Fruit fly (Drosophila melanogaster) whole organism, embryonic: ENCODE measurements around the gene ATP7.

Source experiments
- Adf1 ChIP-seq: fragments of 200-800 bp; sonication (Bioruptor generic); IDR thresholded peaks from 2 replicates; pipeline ENCODE4 v1.3.6; 2022; ENCODE audit warnings: missing biosample characterization, missing genetic modification characterization
- CG10267 ChIP-seq: fragments of 200-800 bp; sonication (Bioruptor generic); optimal IDR thresholded peaks from 2 replicates; lab custom pipeline; 2018; ENCODE audit warnings: missing biosample characterization, mild to moderate bottlenecking, missing genetic modification characterization, moderate library complexity
- CG11247 ChIP-seq: fragments of 200-800 bp; sonication (Bioruptor generic); IDR thresholded peaks from 2 replicates; pipeline ENCODE4 v1.3.6; 2022; ENCODE audit warnings: missing biosample characterization, missing genetic modification characterization
- CG1233 ChIP-seq: fragments of 200-800 bp; sonication (Bioruptor generic); optimal IDR thresholded peaks from 4 replicates; lab custom pipeline; 2018; ENCODE audit warnings: missing biosample characterization, mild to moderate bottlenecking, missing genetic modification characterization
- CG12744 ChIP-seq: fragments of 200-800 bp; sonication (Bioruptor generic); optimal IDR thresholded peaks from 2 replicates; lab custom pipeline; 2016; ENCODE audit warnings: missing biosample characterization, missing genetic modification characterization
- CG14860 ChIP-seq: fragments of 200-800 bp; sonication (Bioruptor generic); IDR thresholded peaks from 3 replicates; pipeline ENCODE4 v1.3.6; 2022; ENCODE audit warnings: missing biosample characterization, missing genetic modification characterization; ENCODE audit not compliant: partially characterized antibody
- CG1529 ChIP-seq: fragments of 200-800 bp; sonication (Bioruptor generic); optimal IDR thresholded peaks from 3 replicates; lab custom pipeline; 2018; ENCODE audit warnings: missing biosample characterization, missing genetic modification characterization
- CG1792 ChIP-seq: fragments of 200-800 bp; sonication (Bioruptor generic); optimal IDR thresholded peaks from 2 replicates; lab custom pipeline; 2016; ENCODE audit warnings: missing biosample characterization, missing genetic modification characterization
- CG2199 ChIP-seq: fragments of 200-800 bp; sonication (Bioruptor generic); IDR thresholded peaks from 3 replicates; pipeline ENCODE4 v1.3.6; 2022; ENCODE audit warnings: missing biosample characterization, missing genetic modification characterization
- CG30403 ChIP-seq: fragments of 200-800 bp; sonication (Bioruptor generic); optimal IDR thresholded peaks from 3 replicates; lab custom pipeline; 2016; ENCODE audit warnings: missing biosample characterization, missing genetic modification characterization
- CG31365 ChIP-seq: fragments of 200-800 bp; sonication (Bioruptor generic); optimal IDR thresholded peaks from 2 replicates; lab custom pipeline; 2018; ENCODE audit warnings: missing biosample characterization, mild to moderate bottlenecking, missing genetic modification characterization
- CG31441 ChIP-seq: fragments of 200-800 bp; sonication (Bioruptor generic); IDR thresholded peaks from 2 replicates; pipeline ENCODE4 v1.3.6; 2022; ENCODE audit warnings: missing biosample characterization, missing genetic modification characterization
- CG3281 ChIP-seq: fragments of 200-800 bp; sonication (Bioruptor generic); optimal IDR thresholded peaks from 3 replicates; lab custom pipeline; 2017; ENCODE audit warnings: missing biosample characterization, mild to moderate bottlenecking, missing genetic modification characterization
- CG33213 ChIP-seq: fragments of 200-800 bp; sonication (Bioruptor generic); optimal IDR thresholded peaks from 3 replicates; lab custom pipeline; 2016; ENCODE audit warnings: missing biosample characterization, missing genetic modification characterization
- CG3407 ChIP-seq: fragments of 200-800 bp; sonication (Bioruptor generic); optimal IDR thresholded peaks from 2 replicates; lab custom pipeline; 2018; ENCODE audit warnings: missing biosample characterization, mild to moderate bottlenecking, missing genetic modification characterization
- CG3847 ChIP-seq: fragments of 200-800 bp; sonication (Bioruptor generic); IDR thresholded peaks from 2 replicates; pipeline ENCODE4 v1.3.6; 2022; ENCODE audit warnings: missing biosample characterization, missing genetic modification characterization
- CG43689 ChIP-seq: fragments of 200-800 bp; sonication (Bioruptor generic); IDR thresholded peaks from 2 replicates; pipeline ENCODE4 v1.3.6; 2022; ENCODE audit warnings: missing biosample characterization, missing genetic modification characterization
- CG4424 ChIP-seq: fragments of 200-800 bp; sonication (Bioruptor generic); optimal IDR thresholded peaks from 3 replicates; lab custom pipeline; 2016; ENCODE audit warnings: missing biosample characterization, missing genetic modification characterization
- CG6813 ChIP-seq: fragments of 200-800 bp; sonication (Bioruptor generic); optimal IDR thresholded peaks from 2 replicates; lab custom pipeline; 2017; ENCODE audit warnings: missing biosample characterization, missing genetic modification characterization, mild to moderate bottlenecking, moderate library complexity, missing genetic modification reagents
- Chrac-16 ChIP-seq: fragments of 200-800 bp; sonication (Bioruptor generic); optimal IDR thresholded peaks from 3 replicates; lab custom pipeline; 2016; ENCODE audit warnings: missing biosample characterization, missing genetic modification characterization
- CoRest ChIP-seq: fragments of 200-800 bp; sonication (Bioruptor generic); optimal IDR thresholded peaks from 3 replicates; lab custom pipeline; 2018; ENCODE audit warnings: missing biosample characterization, mild to moderate bottlenecking, missing genetic modification characterization, moderate library complexity
- Dip2 ChIP-seq: fragments of 200-800 bp; sonication (Bioruptor generic); IDR thresholded peaks from 2 replicates; pipeline ENCODE4 v1.3.6; 2022; ENCODE audit warnings: missing biosample characterization, missing genetic modification characterization
- Dip3 ChIP-seq: fragments of 200-800 bp; sonication (Bioruptor generic); optimal IDR thresholded peaks from 3 replicates; lab custom pipeline; 2016; ENCODE audit warnings: missing biosample characterization, missing genetic modification characterization
- Dref ChIP-seq: fragments of 200-800 bp; sonication (Bioruptor generic); IDR thresholded peaks from 2 replicates; pipeline ENCODE4 v1.3.6; 2022; ENCODE audit warnings: missing biosample characterization, missing genetic modification characterization
- Gug ChIP-seq: fragments of 200-800 bp; sonication (Bioruptor generic); IDR thresholded peaks from 4 replicates; pipeline ENCODE4 v1.3.6; 2022; ENCODE audit warnings: missing biosample characterization, missing genetic modification characterization
- Hey ChIP-seq: fragments of 200-800 bp; sonication (Bioruptor generic); optimal IDR thresholded peaks from 3 replicates; lab custom pipeline; 2018; ENCODE audit warnings: missing biosample characterization, mild to moderate bottlenecking, missing genetic modification characterization
- HmgZ ChIP-seq: fragments of 200-800 bp; sonication (Bioruptor generic); optimal IDR thresholded peaks from 2 replicates; lab custom pipeline; 2018; ENCODE audit warnings: missing biosample characterization, mild to moderate bottlenecking, missing genetic modification characterization
- Hr78 ChIP-seq, 2 experiments: fragments of 200-800 bp in 1 of 2; fragments of >200 bp in 1 of 2; sonication (Bioruptor generic) in 1 of 2; optimal IDR thresholded peaks; 2 replicates each; lab custom pipeline; 2017 to 2019; ENCODE audit warnings: missing biosample characterization in 2 of 2, missing genetic modification characterization in 2 of 2, mild to moderate bottlenecking in 1 of 2, moderate library complexity in 1 of 2
- Lhr ChIP-seq: fragments of 200-800 bp; sonication (Bioruptor generic); optimal IDR thresholded peaks from 3 replicates; lab custom pipeline; 2017; ENCODE audit warnings: mild to moderate bottlenecking, missing biosample characterization, missing genetic modification reagents, missing genetic modification characterization
- MBD-R2 ChIP-seq: fragments of 200-800 bp; sonication (Bioruptor generic); IDR thresholded peaks from 2 replicates; pipeline ENCODE4 v1.3.6; 2022; ENCODE audit warnings: missing biosample characterization, missing genetic modification characterization
- Med ChIP-seq: fragments of 200-800 bp; sonication (Bioruptor generic); peaks from one replicate; lab custom pipeline; 2016; ENCODE audit warnings: missing biosample characterization, missing genetic modification characterization, mild to moderate bottlenecking, inconsistent platforms, moderate library complexity
- Meics ChIP-seq: fragments of 200-800 bp; sonication (Bioruptor generic); optimal IDR thresholded peaks from 2 replicates; lab custom pipeline; 2017; ENCODE audit warnings: missing biosample characterization, mild to moderate bottlenecking, missing genetic modification characterization
- Nf-YB ChIP-seq: fragments of 200-800 bp; sonication (Bioruptor generic); optimal IDR thresholded peaks from 3 replicates; lab custom pipeline; 2019; ENCODE audit warnings: missing biosample characterization, mild to moderate bottlenecking, missing genetic modification characterization, moderate library complexity
- Ravus ChIP-seq: fragments of 200-800 bp; sonication (Bioruptor generic); IDR thresholded peaks from 2 replicates; pipeline ENCODE4 v1.3.6; 2022; ENCODE audit warnings: missing biosample characterization, missing genetic modification characterization
- Trl ChIP-seq, 3 experiments: fragments of >200 bp in 2 of 3; fragments of 200-800 bp in 1 of 3; sonication (Bioruptor generic) in 1 of 3; optimal IDR thresholded peaks; 2 replicates in 1 of 3; 3 replicates in 2 of 3; lab custom pipeline; 2016 to 2017; ENCODE audit warnings: missing biosample characterization in 1 of 3, missing genetic modification characterization in 1 of 3
- amos ChIP-seq: fragments of 200-800 bp; sonication (Bioruptor generic); IDR thresholded peaks from 2 replicates; pipeline ENCODE4 v1.3.6; 2022; ENCODE audit warnings: missing biosample characterization, missing genetic modification characterization; ENCODE audit not compliant: partially characterized antibody
- crc ChIP-seq: fragments of 200-800 bp; sonication (Bioruptor generic); optimal IDR thresholded peaks from 2 replicates; lab custom pipeline; 2016; ENCODE audit warnings: missing biosample characterization, missing genetic modification characterization
- dimm ChIP-seq: fragments of 200-800 bp; sonication (Bioruptor generic); IDR thresholded peaks from 2 replicates; pipeline ENCODE4 v1.3.6; 2022; ENCODE audit warnings: missing biosample characterization, missing genetic modification characterization
- dm ChIP-seq: fragments of 200-800 bp; sonication (Bioruptor generic); optimal IDR thresholded peaks from 3 replicates; lab custom pipeline; 2016; ENCODE audit warnings: missing biosample characterization, missing genetic modification characterization
- ewg ChIP-seq: fragments of 200-800 bp; sonication (Bioruptor generic); optimal IDR thresholded peaks from 3 replicates; lab custom pipeline; 2017; ENCODE audit warnings: mild to moderate bottlenecking, missing biosample characterization, missing genetic modification reagents, missing genetic modification characterization
- gem ChIP-seq: fragments of 200-800 bp; sonication (Bioruptor generic); optimal IDR thresholded peaks from 2 replicates; lab custom pipeline; 2019; ENCODE audit warnings: missing biosample characterization, mild to moderate bottlenecking, missing genetic modification characterization, moderate library complexity
- grau ChIP-seq: fragments of 200-800 bp; optimal IDR thresholded peaks from 3 replicates; lab custom pipeline; 2019; ENCODE audit warnings: missing biosample characterization, mild to moderate bottlenecking, missing genetic modification characterization, moderate library complexity
- klu ChIP-seq: fragments of 200-800 bp; sonication (Bioruptor generic); IDR thresholded peaks from 2 replicates; pipeline ENCODE4 v1.3.6; 2022; ENCODE audit warnings: missing biosample characterization, missing genetic modification characterization
- mirr ChIP-seq: fragments of 200-800 bp; sonication (Bioruptor generic); optimal IDR thresholded peaks from 3 replicates; lab custom pipeline; 2018; ENCODE audit warnings: missing biosample characterization, mild to moderate bottlenecking, missing genetic modification characterization
- nmo ChIP-seq: fragments of 200-800 bp; sonication (Bioruptor generic); optimal IDR thresholded peaks from 2 replicates; lab custom pipeline; 2018; ENCODE audit warnings: missing biosample characterization, mild to moderate bottlenecking, missing genetic modification characterization, moderate library complexity
- nom ChIP-seq: fragments of 200-800 bp; sonication (Bioruptor generic); optimal IDR thresholded peaks from 2 replicates; lab custom pipeline; 2017; ENCODE audit warnings: missing biosample characterization, missing genetic modification characterization, mild to moderate bottlenecking, moderate library complexity, missing genetic modification reagents
- pros ChIP-seq: fragments of 200-800 bp; sonication (Bioruptor generic); optimal IDR thresholded peaks from 3 replicates; lab custom pipeline; 2019; ENCODE audit warnings: missing biosample characterization, mild to moderate bottlenecking, missing genetic modification characterization, moderate library complexity
- pum ChIP-seq: fragments of 200-800 bp; sonication (Bioruptor generic); optimal IDR thresholded peaks from 2 replicates; lab custom pipeline; 2016; ENCODE audit warnings: missing biosample characterization, missing genetic modification characterization
- pzg ChIP-seq: fragments of 200-800 bp; sonication (Bioruptor generic); optimal IDR thresholded peaks from 3 replicates; lab custom pipeline; 2018; ENCODE audit warnings: missing biosample characterization, mild to moderate bottlenecking, missing genetic modification characterization, moderate library complexity
- wek ChIP-seq: fragments of 200-800 bp; sonication (Bioruptor generic); optimal IDR thresholded peaks from 3 replicates; lab custom pipeline; 2018; ENCODE audit warnings: missing biosample characterization, mild to moderate bottlenecking, missing genetic modification characterization, moderate library complexity

ATP7 gene

dm6 chrX:11816434-11816948 is 38.3 kb upstream of the ATP7 start, which contains the start of the genes CG1578 and rudhira (continued):
- TF ChIP-seq CG3407 (GFP tag; lab: Kevin White, UChicago) = no peak
- TF ChIP-seq HmgZ (tag; lab: Kevin White, UChicago) = no peak
- peak; percentile 21 for TF ChIP-seq Meics (GFP tag; lab: Kevin White, UChicago)
- 0 out of 2 replicates have a peak, but pooled peaks have one; percentile 31 for TF ChIP-seq CG3847 (GFP tag; lab: Robert Waterston, UW)
- TF ChIP-seq CG1529 (GFP tag; lab: Kevin White, UChicago) = no peak
- TF ChIP-seq CG4424 (GFP tag; lab: Kevin White, UChicago) = no peak
- TF ChIP-seq CG11247 = no peak
- TF ChIP-seq CG31365 = no peak
- TF ChIP-seq Gug (GFP tag; lab: Robert Waterston, UW) = no peak
- no peak for TF ChIP-seq amos (GFP tag; lab: Robert Waterston, UW)
- TF ChIP-seq wek (GFP tag; lab: Kevin White, UChicago) = no peak
- TF ChIP-seq dimm = no peak
- TF ChIP-seq Hey (tag; lab: Kevin White, UChicago) = no peak
- TF ChIP-seq Nf-YB (GFP tag; lab: Kevin White, UChicago) = no peak
- TF ChIP-seq Med (GFP tag; lab: Kevin White, UChicago) = peak; percentile 80
- no peak for TF ChIP-seq klu (GFP tag; lab: Robert Waterston, UW)
- TF ChIP-seq CG14860 (GFP tag; lab: Robert Waterston, UW) = no peak
- no peak for TF ChIP-seq CG3281
- TF ChIP-seq CG1792 (GFP tag; lab: Kevin White, UChicago) = no peak
- no peak for TF ChIP-seq mirr
- no peak for TF ChIP-seq Trl (optimal IDR thresholded peaks at IDR 0.05; lab: Kevin White, UChicago)
- no peak for TF ChIP-seq Trl (GFP tag; optimal IDR thresholded peaks at IDR 0.05; lab: Kevin White, UChicago)
- TF ChIP-seq Adf1 (GFP tag; lab: Robert Waterston, UW) = no peak
- no peak for TF ChIP-seq gem (tag; lab: Kevin White, UChicago)
- peak; percentile 64 for TF ChIP-seq CoRest (tag; lab: Kevin White, UChicago)
- TF ChIP-seq CG30403 (GFP tag; lab: Kevin White, UChicago) = no peak
- TF ChIP-seq ewg (GFP tag; lab: Kevin White, UChicago) = no peak
- TF ChIP-seq grau (tag; lab: Kevin White, UChicago) = no peak
- TF ChIP-seq CG43689 (GFP tag; lab: Robert Waterston, UW) = no peak
- peak; percentile 47 for TF ChIP-seq nmo (GFP tag; lab: Kevin White, UChicago)
- no peak for TF ChIP-seq Hr78 (GFP tag; optimal IDR thresholded peaks at IDR 0.05; lab: Kevin White, UChicago)
- no peak for TF ChIP-seq CG1233 (GFP tag; lab: Kevin White, UChicago)
- no peak for TF ChIP-seq CG2199 (GFP tag; lab: Robert Waterston, UW)
- no peak for TF ChIP-seq Ravus (GFP tag; lab: Robert Waterston, UW)
- no peak for TF ChIP-seq dm (GFP tag; lab: Kevin White, UChicago)
- TF ChIP-seq Lhr (GFP tag; lab: Kevin White, UChicago) = peak; percentile 83
- peak; percentile 48 for TF ChIP-seq pzg (GFP tag; lab: Kevin White, UChicago)
- TF ChIP-seq Dip3 = no peak
- no peak for TF ChIP-seq Dip2 (GFP tag; lab: Robert Waterston, UW)
- no peak for TF ChIP-seq Chrac-16 (GFP tag; lab: Kevin White, UChicago)
- no peak for TF ChIP-seq crc (GFP tag; lab: Kevin White, UChicago)
- TF ChIP-seq CG33213 (GFP tag; lab: Kevin White, UChicago) = no peak
- no peak for TF ChIP-seq Dref (GFP tag; lab: Robert Waterston, UW)
- TF ChIP-seq pros (GFP tag; lab: Kevin White, UChicago) = no peak
- no peak for TF ChIP-seq pum (GFP tag; lab: Kevin White, UChicago)
- no peak for TF ChIP-seq CG12744 (GFP tag; lab: Kevin White, UChicago)
- TF ChIP-seq CG31441 (GFP tag; lab: Robert Waterston, UW) = peak; percentile 33; the same call in 1 of the 2 replicates
- TF ChIP-seq CG6813 (GFP tag; lab: Kevin White, UChicago) = no peak
- peak; percentile 88 for TF ChIP-seq CG10267
- no peak for TF ChIP-seq nom (GFP tag; lab: Kevin White, UChicago)
- TF ChIP-seq MBD-R2 (GFP tag; lab: Robert Waterston, UW) = peak; percentile 35; the same call in 1 of the 2 replicates
